Worm (Caenorhabditis elegans): ENCODE results near the gene best-7.

The best-7 gene

DNA sequence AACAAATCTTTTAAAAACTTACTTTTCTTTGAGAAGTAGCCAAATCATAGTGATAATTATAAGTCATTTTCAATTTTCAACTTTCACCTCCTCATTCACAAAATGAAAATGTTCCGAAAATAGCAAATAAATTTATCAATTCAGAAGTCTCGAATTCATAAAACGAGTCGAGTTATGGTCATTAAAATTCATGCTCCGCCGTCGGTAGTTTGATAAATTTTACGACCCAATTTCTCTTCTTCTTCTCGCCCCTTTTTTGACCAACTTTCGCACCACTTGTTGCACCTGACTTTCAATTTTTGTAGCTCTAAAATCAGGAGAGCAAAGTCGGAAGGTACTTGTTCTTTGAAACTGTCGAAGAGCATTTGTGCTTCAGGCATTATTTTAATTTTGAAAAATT, at the start of gene best-7:
Gene best-7 (minus strand): TSS at position 239 of the 400 bp plus-strand sequence.
- TF ChIP-seq elt-3 (tag; optimal IDR thresholded peaks at IDR 0.05) (no peak), snpc-4 (tag; optimal IDR thresholded peaks at IDR 0.05) (no peak), nhr-76 (tag; optimal IDR thresholded peaks at IDR 0.05) (no peak), nhr-28 (tag; optimal IDR thresholded peaks at IDR 0.05) (no peak), ham-2 (GFP tag; optimal IDR thresholded peaks at IDR 0.05) (no peak), lsy-2 (tag; optimal IDR thresholded peaks at IDR 0.05) (no peak), drap-1 (GFP tag; optimal IDR thresholded peaks at IDR 0.05) (no peak), hlh-1 (tag; optimal IDR thresholded peaks at IDR 0.05) (no peak), M03D4.4 (tag; optimal IDR thresholded peaks at IDR 0.05) (no peak), ceh-43 (GFP tag; optimal IDR thresholded peaks at IDR 0.05) (no peak), pha-4 (tag; optimal IDR thresholded peaks at IDR 0.05) (no peak), tbx-8 (GFP tag; optimal IDR thresholded peaks at IDR 0.05) (no peak), ceh-83 (GFP tag; optimal IDR thresholded peaks at IDR 0.05) (no peak), unc-39 (tag; optimal IDR thresholded peaks at IDR 0.05) (no peak), blmp-1 (tag; optimal IDR thresholded peaks at IDR 0.05) (no peak), lin-32 (GFP tag; optimal IDR thresholded peaks at IDR 0.05) (no peak), sem-2 (GFP tag; optimal IDR thresholded peaks at IDR 0.05) (no peak), zip-8 (tag; optimal IDR thresholded peaks at IDR 0.05) (no peak), ces-1 (GFP tag; optimal IDR thresholded peaks at IDR 0.05) (no peak), bed-3 (GFP tag; optimal IDR thresholded peaks at IDR 0.05) (no peak)

DNA sequence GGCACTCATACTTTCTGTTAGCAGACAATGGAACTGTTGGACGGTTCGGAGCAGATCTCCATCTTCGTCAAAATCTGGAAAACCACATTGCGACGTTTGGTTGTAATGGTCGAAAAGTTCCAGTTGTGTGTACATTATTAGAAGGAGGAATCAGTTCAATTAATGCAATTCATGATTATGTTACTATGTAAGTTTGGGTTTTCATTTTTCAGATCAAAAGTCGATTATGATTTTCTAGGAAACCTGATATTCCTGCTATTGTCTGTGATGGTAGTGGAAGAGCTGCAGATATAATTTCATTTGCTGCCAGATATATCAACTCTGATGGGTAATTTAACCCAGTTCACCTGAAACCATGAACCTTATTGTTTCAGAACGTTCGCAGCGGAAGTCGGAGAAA, 45.9 kb upstream of the best-7 start:
- TF ChIP-seq sptf-1 (tag; optimal IDR thresholded peaks at IDR 0.05) (no peak), tbx-8 (GFP tag; optimal IDR thresholded peaks at IDR 0.05) (no peak), mls-2 (tag; optimal IDR thresholded peaks at IDR 0.05) (no peak)

DNA sequence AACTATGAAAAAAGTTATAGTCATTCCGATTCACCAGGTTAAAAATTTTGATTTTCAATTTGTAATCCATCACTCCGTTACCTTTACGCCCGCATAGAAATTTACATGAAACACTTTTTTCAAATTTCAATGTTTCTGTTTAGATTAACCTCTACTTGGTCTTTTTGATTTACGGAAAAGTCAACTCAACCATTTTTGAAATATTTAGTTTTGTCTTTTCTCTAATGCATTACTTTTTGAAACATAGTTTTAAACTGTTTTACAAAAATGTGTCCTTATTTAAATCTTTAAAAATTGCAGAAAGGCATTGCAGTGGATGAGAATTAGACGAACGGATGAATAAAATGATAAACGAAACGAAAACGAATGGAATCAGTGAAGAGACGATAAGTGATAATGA, 43.0 kb upstream of the best-7 start, which contains the start of gene gtl-2:
Gene gtl-2 (plus strand): TSS at position 301 of the 400 bp plus-strand sequence.
- TF ChIP-seq drap-1 (GFP tag; optimal IDR thresholded peaks at IDR 0.05) (no peak), ceh-39 (tag; optimal IDR thresholded peaks at IDR 0.05) (no peak), flh-1 (GFP tag; optimal IDR thresholded peaks at IDR 0.05) (no peak), ces-1 (GFP tag; optimal IDR thresholded peaks at IDR 0.05) (no peak), mep-1 (tag; optimal IDR thresholded peaks at IDR 0.05) (no peak), zip-8 (tag; optimal IDR thresholded peaks at IDR 0.05) (no peak), bed-3 (GFP tag; optimal IDR thresholded peaks at IDR 0.05) (no peak), ceh-83 (GFP tag; optimal IDR thresholded peaks at IDR 0.05) (no peak), nhr-2 (tag; optimal IDR thresholded peaks at IDR 0.05) (no peak), nhr-12 (tag; optimal IDR thresholded peaks at IDR 0.05) (no peak)

DNA sequence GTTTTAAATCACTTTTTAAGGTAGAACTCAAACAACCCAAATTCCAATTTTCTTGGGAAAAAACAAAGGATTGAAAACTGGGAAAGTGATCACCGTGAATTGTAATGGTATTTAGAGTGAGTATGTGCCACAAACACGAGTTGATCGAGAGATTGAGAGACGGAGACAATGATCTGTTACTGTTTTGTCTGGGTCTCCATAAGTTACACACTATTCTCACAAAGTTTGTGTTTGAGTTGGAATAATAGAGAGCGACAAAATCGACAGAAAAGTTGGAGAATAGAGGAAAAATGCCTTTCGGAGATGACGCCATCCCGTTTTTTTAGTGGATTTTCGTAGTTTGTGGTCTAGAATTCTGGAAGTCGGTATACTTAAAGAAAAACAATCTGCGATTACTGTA, 41.2 kb upstream of the best-7 start, which contains the start of gene nhr-7:
Gene nhr-7 (minus strand): TSS at position 101 of the 400 bp plus-strand sequence.
- TF ChIP-seq blmp-1 (tag; optimal IDR thresholded peaks at IDR 0.05), result no peak
- TF ChIP-seq unc-39 (tag; optimal IDR thresholded peaks at IDR 0.05), result no peak
- TF ChIP-seq bed-3 (GFP tag; optimal IDR thresholded peaks at IDR 0.05), result no peak
- no peak for TF ChIP-seq ceh-39 (tag; optimal IDR thresholded peaks at IDR 0.05)
- TF ChIP-seq snpc-4 (tag; optimal IDR thresholded peaks at IDR 0.05), result no peak
- no peak for TF ChIP-seq nhr-76 (tag; optimal IDR thresholded peaks at IDR 0.05)
- no peak for TF ChIP-seq ces-1 (GFP tag; optimal IDR thresholded peaks at IDR 0.05)
- no peak for TF ChIP-seq ceh-43 (GFP tag; optimal IDR thresholded peaks at IDR 0.05)
- no peak for TF ChIP-seq drap-1 (GFP tag; optimal IDR thresholded peaks at IDR 0.05)
- no peak for TF ChIP-seq nhr-237 (tag; optimal IDR thresholded peaks at IDR 0.05)
- no peak for TF ChIP-seq mep-1 (tag; optimal IDR thresholded peaks at IDR 0.05)
- no peak for TF ChIP-seq lin-13 (tag; optimal IDR thresholded peaks at IDR 0.05)
- no peak for TF ChIP-seq M03D4.4 (tag; optimal IDR thresholded peaks at IDR 0.05)
- no peak for TF ChIP-seq zip-8 (tag; optimal IDR thresholded peaks at IDR 0.05)
- no peak for TF ChIP-seq nhr-12 (tag; optimal IDR thresholded peaks at IDR 0.05)
- no peak for TF ChIP-seq elt-3 (tag; optimal IDR thresholded peaks at IDR 0.05)
- TF ChIP-seq unc-62 (GFP tag; optimal IDR thresholded peaks at IDR 0.05), result no peak
- no peak for TF ChIP-seq ham-2 (GFP tag; optimal IDR thresholded peaks at IDR 0.05)

DNA sequence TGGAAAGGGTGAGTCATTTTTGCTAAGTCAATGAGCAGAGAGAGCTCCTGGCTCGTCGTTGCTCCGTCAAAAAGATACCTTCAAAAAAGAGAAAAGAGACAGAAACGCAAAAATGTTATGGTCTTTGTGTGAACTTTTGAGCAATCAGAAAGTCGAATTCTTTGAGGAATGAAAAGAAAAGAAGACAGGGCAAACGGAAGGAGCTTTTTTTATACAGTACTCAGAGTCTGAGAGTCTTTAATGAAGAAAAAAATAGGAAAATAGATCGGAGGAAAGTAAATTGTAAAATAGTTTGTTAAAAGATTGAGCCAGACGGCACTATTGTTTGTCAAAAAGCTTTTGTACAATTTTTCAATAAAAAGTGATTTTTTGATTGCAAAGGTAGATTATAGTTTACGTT, 39.4 kb upstream of the best-7 start:
- TF ChIP-seq unc-120 (tag; optimal IDR thresholded peaks at IDR 0.05; ENCODE audit: poor library complexity, severe bottlenecking) (no peak), pha-4 (tag; optimal IDR thresholded peaks at IDR 0.05) (no peak), mep-1 (tag; optimal IDR thresholded peaks at IDR 0.05) (no peak), nhr-28 (tag; optimal IDR thresholded peaks at IDR 0.05) (no peak), unc-39 (tag; optimal IDR thresholded peaks at IDR 0.05) (no peak), lin-32 (GFP tag; optimal IDR thresholded peaks at IDR 0.05) (no peak), ceh-83 (GFP tag; optimal IDR thresholded peaks at IDR 0.05) (no peak), M03D4.4 (tag; optimal IDR thresholded peaks at IDR 0.05) (no peak), drap-1 (GFP tag; optimal IDR thresholded peaks at IDR 0.05) (no peak), mls-2 (tag; optimal IDR thresholded peaks at IDR 0.05) (no peak), snpc-4 (tag; optimal IDR thresholded peaks at IDR 0.05) (no peak), ham-2 (GFP tag; optimal IDR thresholded peaks at IDR 0.05) (no peak), zip-8 (tag; optimal IDR thresholded peaks at IDR 0.05) (no peak), mab-5 (tag; optimal IDR thresholded peaks at IDR 0.05) (no peak), nhr-76 (tag; optimal IDR thresholded peaks at IDR 0.05) (no peak), ztf-11 (tag; optimal IDR thresholded peaks at IDR 0.05) (no peak), cnd-1 (tag; optimal IDR thresholded peaks at IDR 0.05) (no peak), lin-13 (tag; optimal IDR thresholded peaks at IDR 0.05) (no peak)

Measured in whole organism, mixed stage, embryonic.